Fruit fly (Drosophila melanogaster): ENCODE data around the gene Elo68beta.
A peak's percentile ranks its signal among the peaks of the same experiment; 100 is the strongest.

Gene Elo68beta

dm6 chr3L:11091943-11092609 lies 9.4 kb downstream of the Elo68beta start (continued):
- no peak for TF ChIP-seq tio (GFP tag; optimal IDR thresholded peaks at IDR 0.05)
- no peak for TF ChIP-seq CG8924 (tag; optimal IDR thresholded peaks at IDR 0.05)
- no peak for TF ChIP-seq wdn (GFP tag; IDR thresholded peaks at IDR 0.05)
- no peak for TF ChIP-seq nerfin-2 (GFP tag; IDR thresholded peaks at IDR 0.05; ENCODE audit: partially characterized antibody)
- no peak for TF ChIP-seq HmgD (GFP tag; optimal IDR thresholded peaks at IDR 0.05)
- TF ChIP-seq CTCF (GFP tag; optimal IDR thresholded peaks at IDR 0.05) = no peak
- TF ChIP-seq CG4820 (GFP tag; optimal IDR thresholded peaks at IDR 0.05) = peak; percentile 39
- TF ChIP-seq Six4 (GFP tag; optimal IDR thresholded peaks at IDR 0.05) = peak; percentile 28
- no peak for TF ChIP-seq luna (GFP tag; optimal IDR thresholded peaks at IDR 0.05)
- no peak for TF ChIP-seq Dref (GFP tag; IDR thresholded peaks at IDR 0.05)
- no peak for TF ChIP-seq ro (GFP tag; IDR thresholded peaks at IDR 0.05)
- peak; percentile 58; the same call in 2 of the 3 replicates for TF ChIP-seq CG34422 (GFP tag; IDR thresholded peaks at IDR 0.05)
- peak; percentile 53 for TF ChIP-seq CG30403 (GFP tag; optimal IDR thresholded peaks at IDR 0.05)
- TF ChIP-seq Elba2 (GFP tag; optimal IDR thresholded peaks at IDR 0.05) = peak; percentile 27
- no peak for TF ChIP-seq dmrt99B (tag; optimal IDR thresholded peaks at IDR 0.05)
- TF ChIP-seq CG4282 (GFP tag; optimal IDR thresholded peaks at IDR 0.05) = no peak
- no peak for TF ChIP-seq da (GFP tag; optimal IDR thresholded peaks at IDR 0.05)
- no peak for TF ChIP-seq CrebB (tag; optimal IDR thresholded peaks at IDR 0.05)
- TF ChIP-seq CG10366 (GFP tag; IDR thresholded peaks at IDR 0.05) = no peak
- TF ChIP-seq cg (GFP tag; optimal IDR thresholded peaks at IDR 0.05) = no peak
- peak; percentile 62 for TF ChIP-seq oc (tag; optimal IDR thresholded peaks at IDR 0.05)
- peak in 1 of 2 experiments; percentile 66 for TF ChIP-seq Hr51 (GFP tag; optimal IDR thresholded peaks at IDR 0.05)
- no peak for TF ChIP-seq CG8359 (GFP tag; optimal IDR thresholded peaks at IDR 0.05; ENCODE audit: borderline replicate concordance)
- peak; percentile 42; the same call in 1 of the 2 replicates for TF ChIP-seq CG17328 (GFP tag; IDR thresholded peaks at IDR 0.05)
- peak; percentile 59 for TF ChIP-seq Hmr (GFP tag; optimal IDR thresholded peaks at IDR 0.05)
- TF ChIP-seq CG4360 (GFP tag; IDR thresholded peaks at IDR 0.05) = no peak
- peak; percentile 79 for TF ChIP-seq vvl (GFP tag; IDR thresholded peaks at IDR 0.05)
- 0 out of 2 replicates have a peak, but pooled peaks have one; percentile 20 for TF ChIP-seq peb (GFP tag; IDR thresholded peaks at IDR 0.05)
- no peak for TF ChIP-seq ab (GFP tag; optimal IDR thresholded peaks at IDR 0.05)
- TF ChIP-seq CG15011 (GFP tag; optimal IDR thresholded peaks at IDR 0.05) = no peak
- TF ChIP-seq Dip3 (GFP tag; optimal IDR thresholded peaks at IDR 0.05) = peak; percentile 48
- peak; percentile 56; the same call in 1 of the 2 replicates for TF ChIP-seq onecut (GFP tag; IDR thresholded peaks at IDR 0.05)
- no peak; the same call in 1 of the 2 replicates for TF ChIP-seq CG13287 (GFP tag; IDR thresholded peaks at IDR 0.05; ENCODE audit: partially characterized antibody)
- TF ChIP-seq CG12744 (GFP tag; optimal IDR thresholded peaks at IDR 0.05) = no peak
- TF ChIP-seq CG3995 (GFP tag; optimal IDR thresholded peaks at IDR 0.05) = peak; percentile 28
- TF ChIP-seq ind (GFP tag; optimal IDR thresholded peaks at IDR 0.05) = peak; percentile 44
- TF ChIP-seq H15 (GFP tag; IDR thresholded peaks at IDR 0.05) = peak; percentile 37; the same call in 2 of the 3 replicates
- peak; percentile 34; the same call in 1 of the 2 replicates for TF ChIP-seq E2f2 (GFP tag; IDR thresholded peaks at IDR 0.05)
- TF ChIP-seq Scr (GFP tag; IDR thresholded peaks at IDR 0.05; ENCODE audit: partially characterized antibody) = peak; percentile 45; the same call in 1 of the 2 replicates
- no peak for TF ChIP-seq CG31365 (tag; optimal IDR thresholded peaks at IDR 0.05)
- TF ChIP-seq CG42726 (GFP tag; IDR thresholded peaks at IDR 0.05; ENCODE audit: partially characterized antibody) = no peak
- TF ChIP-seq Hand (GFP tag; optimal IDR thresholded peaks at IDR 0.05) = peak; percentile 30
- no peak for TF ChIP-seq CG7372 (GFP tag; IDR thresholded peaks at IDR 0.05)
- peak; percentile 10 for TF ChIP-seq gem (tag; optimal IDR thresholded peaks at IDR 0.05)
- no peak for TF ChIP-seq Awh (GFP tag; IDR thresholded peaks at IDR 0.05)
- TF ChIP-seq wek (GFP tag; optimal IDR thresholded peaks at IDR 0.05) = no peak
- TF ChIP-seq bcd (GFP tag; optimal IDR thresholded peaks at IDR 0.05) = peak; percentile 43
- peak; percentile 22 for TF ChIP-seq vfl (GFP tag; optimal IDR thresholded peaks at IDR 0.05)
- no peak for TF ChIP-seq bigmax (GFP tag; optimal IDR thresholded peaks at IDR 0.05)
- TF ChIP-seq CG18011 (GFP tag; optimal IDR thresholded peaks at IDR 0.05) = no peak
